Fruit fly (Drosophila melanogaster): ENCODE data around the gene Sh3beta.

DNA sequence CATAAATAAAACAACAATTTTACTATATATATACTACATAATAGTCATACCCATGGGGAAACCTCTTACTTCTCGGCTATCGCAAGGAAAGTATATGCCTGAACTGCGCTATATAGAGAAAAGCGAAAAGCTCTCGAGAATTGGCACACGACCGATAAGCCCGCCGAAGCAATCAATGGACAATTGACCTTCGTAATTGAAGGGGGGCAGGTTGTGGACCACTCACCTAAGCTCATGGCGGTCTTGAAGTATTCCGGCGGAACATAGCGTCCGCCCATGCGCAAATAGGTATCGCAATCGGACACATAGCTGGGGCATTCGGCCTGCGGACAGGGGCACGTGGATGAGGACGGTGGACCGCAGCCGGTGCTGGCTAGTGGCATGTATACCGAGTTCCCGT, 11.3 kb upstream of the Sh3beta start:
- TF ChIP-seq CG5204 (GFP tag; optimal IDR thresholded peaks at IDR 0.05) (no peak), Crg-1 (GFP tag; optimal IDR thresholded peaks at IDR 0.05) (no peak), Hr96 (GFP tag; optimal IDR thresholded peaks at IDR 0.05) (no peak), bab1 (GFP tag; optimal IDR thresholded peaks at IDR 0.05) (no peak), CG11617 (GFP tag; optimal IDR thresholded peaks at IDR 0.05) (no peak)

Measured in whole organism, adult.